Worm (Caenorhabditis elegans): ENCODE data around the gene clec-36.

The clec-36 gene

ce11 chrV:16838435-16838834 lies 10.0 kb downstream of the clec-36 start:
- no peak for TF ChIP-seq nhr-71 (tag; optimal IDR thresholded peaks at IDR 0.05)
- no peak for TF ChIP-seq C04F5.9 (tag; optimal IDR thresholded peaks at IDR 0.05)
- TF ChIP-seq F16B12.6 (tag; optimal IDR thresholded peaks at IDR 0.05), result no peak
- no peak for TF ChIP-seq nhr-237 (tag; optimal IDR thresholded peaks at IDR 0.05)
- no peak for TF ChIP-seq mab-9 (GFP tag; IDR thresholded peaks at IDR 0.05)
- no peak for TF ChIP-seq isw-1 (GFP tag; IDR thresholded peaks at IDR 0.05)
- TF ChIP-seq nhr-19 (GFP tag; conservative IDR thresholded peaks at IDR 0.05), result no peak
- no peak for TF ChIP-seq fos-1 (tag; optimal IDR thresholded peaks at IDR 0.05)
- no peak for TF ChIP-seq ceh-63 (GFP tag; optimal IDR thresholded peaks at IDR 0.05)
- no peak for TF ChIP-seq unc-62 (GFP tag; optimal IDR thresholded peaks at IDR 0.05)
- no peak for TF ChIP-seq fkh-8 (tag; optimal IDR thresholded peaks at IDR 0.05)
- no peak for TF ChIP-seq aha-1 (tag; optimal IDR thresholded peaks at IDR 0.05)
- no peak for TF ChIP-seq rnt-1 (tag; optimal IDR thresholded peaks at IDR 0.05)
- no peak for TF ChIP-seq lin-14 (GFP tag; optimal IDR thresholded peaks at IDR 0.05)
- no peak for TF ChIP-seq C16A3.4 (tag; optimal IDR thresholded peaks at IDR 0.05)
- TF ChIP-seq dpl-1 (GFP tag; optimal IDR thresholded peaks at IDR 0.05), result no peak
- no peak for TF ChIP-seq nhr-12 (tag; optimal IDR thresholded peaks at IDR 0.05)
- no peak for TF ChIP-seq lin-39 (tag; optimal IDR thresholded peaks at IDR 0.05)
- no peak for TF ChIP-seq hlh-4 (tag; optimal IDR thresholded peaks at IDR 0.05)

- TF ChIP-seq blmp-1 (tag; optimal IDR thresholded peaks at IDR 0.05), result no peak
- no peak for TF ChIP-seq egl-27 (tag; optimal IDR thresholded peaks at IDR 0.05)
- TF ChIP-seq hlh-17 (GFP tag; optimal IDR thresholded peaks at IDR 0.05; ENCODE audit: borderline replicate concordance), result no peak
- no peak for TF ChIP-seq lin-13 (GFP tag; optimal IDR thresholded peaks at IDR 0.05)
- no peak for TF ChIP-seq rnt-1 (tag; optimal IDR thresholded peaks at IDR 0.05)
- TF ChIP-seq unc-62 (GFP tag; optimal IDR thresholded peaks at IDR 0.05), result no peak
- no peak for TF ChIP-seq tlp-1 (tag; optimal IDR thresholded peaks at IDR 0.05)
- no peak for TF ChIP-seq mab-9 (GFP tag; IDR thresholded peaks at IDR 0.05)
- no peak for TF ChIP-seq nhr-28 (tag; optimal IDR thresholded peaks at IDR 0.05)
Measured at ce11 chrV:16836100-16836499, 12.3 kb downstream of the clec-36 start.

- TF ChIP-seq nhr-237 (tag; optimal IDR thresholded peaks at IDR 0.05), result no peak
- TF ChIP-seq pax-3 (tag; optimal IDR thresholded peaks at IDR 0.05), result no peak
- TF ChIP-seq tlp-1 (tag; optimal IDR thresholded peaks at IDR 0.05), result no peak
- no peak for TF ChIP-seq ceh-88 (GFP tag; IDR thresholded peaks at IDR 0.05)
- peak; percentile 87 for TF ChIP-seq dsc-1 (tag; optimal IDR thresholded peaks at IDR 0.05)
- no peak for TF ChIP-seq unc-130 (tag; optimal IDR thresholded peaks at IDR 0.05)
- no peak for TF ChIP-seq mep-1 (tag; optimal IDR thresholded peaks at IDR 0.05)
- no peak for TF ChIP-seq ceh-82 (tag; optimal IDR thresholded peaks at IDR 0.05)
- peak; percentile 59 for TF ChIP-seq fkh-4 (tag; optimal IDR thresholded peaks at IDR 0.05; ENCODE audit: borderline replicate concordance)
- TF ChIP-seq mab-9 (GFP tag; IDR thresholded peaks at IDR 0.05), result no peak
Measured at ce11 chrV:16834989-16835388, 13.4 kb downstream of the clec-36 start, which contains the start of gene tni-3. tni-3 (minus strand) TSS chrV:16835128.

ce11 chrV:16833672-16834071 lies 14.7 kb downstream of the clec-36 start:
- TF ChIP-seq blmp-1 (tag; optimal IDR thresholded peaks at IDR 0.05) (no peak), nhr-76 (tag; optimal IDR thresholded peaks at IDR 0.05) (no peak), tlp-1 (tag; optimal IDR thresholded peaks at IDR 0.05) (no peak), F16B12.6 (tag; optimal IDR thresholded peaks at IDR 0.05) (no peak), unc-98 (GFP tag; IDR thresholded peaks at IDR 0.05) (no peak), efl-1 (optimal IDR thresholded peaks at IDR 0.05) (no peak), efl-1 (GFP tag; optimal IDR thresholded peaks at IDR 0.05 in 1 of 2) (no peak), unc-62 (GFP tag; optimal IDR thresholded peaks at IDR 0.05) (no peak), vab-15 (tag; optimal IDR thresholded peaks at IDR 0.05) (no peak), ceh-82 (tag; optimal IDR thresholded peaks at IDR 0.05) (no peak), sup-37 (GFP tag; optimal IDR thresholded peaks at IDR 0.05) (no peak), lin-35 (GFP tag; optimal IDR thresholded peaks at IDR 0.05) (no peak)
